Fruit fly (Drosophila melanogaster) whole organism, pupa: ENCODE measurements around the gene CSN3.

Experiments
- CG32121 ChIP-seq: fragments of 200-800 bp; sonication (Bioruptor generic); IDR thresholded peaks from 2 replicates; pipeline ENCODE4 v1.3.6; 2022; ENCODE audit warnings: missing biosample characterization, missing genetic modification characterization
- CG34367 ChIP-seq: fragments of 200-800 bp; sonication (Bioruptor generic); optimal IDR thresholded peaks from 2 replicates; lab custom pipeline; 2018; ENCODE audit warnings: missing biosample characterization, mild to moderate bottlenecking, missing genetic modification characterization
- CG4496 ChIP-seq: fragments of 200-800 bp; sonication (Bioruptor generic); IDR thresholded peaks from 3 replicates; pipeline ENCODE4 v1.3.6; 2022; ENCODE audit warnings: missing biosample characterization, missing genetic modification characterization
- CG8159 ChIP-seq: fragments of 200-800 bp; sonication (Bioruptor generic); optimal IDR thresholded peaks from 3 replicates; lab custom pipeline; 2018; ENCODE audit warnings: missing biosample characterization, mild to moderate bottlenecking, missing genetic modification characterization, moderate library complexity
- CG8301 ChIP-seq: fragments of 200-800 bp; sonication (Bioruptor generic); optimal IDR thresholded peaks from 2 replicates; lab custom pipeline; 2018; ENCODE audit warnings: missing biosample characterization, mild to moderate bottlenecking, missing genetic modification characterization
- D1 ChIP-seq: fragments of 200-800 bp; sonication (Bioruptor generic); optimal IDR thresholded peaks from 2 replicates; lab custom pipeline; 2018; ENCODE audit warnings: missing biosample characterization, mild to moderate bottlenecking, missing genetic modification characterization, moderate library complexity
- Pif1B ChIP-seq: fragments of 200-800 bp; sonication (Bioruptor generic); optimal IDR thresholded peaks from 3 replicates; lab custom pipeline; 2016; ENCODE audit warnings: missing biosample characterization, missing genetic modification characterization
- gl ChIP-seq: fragments of 200-800 bp; sonication (Bioruptor generic); optimal IDR thresholded peaks from 2 replicates; lab custom pipeline; 2018; ENCODE audit warnings: missing biosample characterization, mild to moderate bottlenecking, missing genetic modification characterization

dm6 chr3L:20830361-20830760 lies 11.0 kb downstream of the CSN3 start:
- TF ChIP-seq Pif1B (no peak), CG32121 (GFP tag; lab: Robert Waterston, UW) (no peak), CG8159 (no peak), D1 (tag; lab: Kevin White, UChicago) (no peak), CG8301 (tag; lab: Kevin White, UChicago) (no peak), gl (tag; lab: Kevin White, UChicago) (no peak), CG34367 (tag; lab: Kevin White, UChicago) (no peak), CG4496 (no peak)
